Worm (Caenorhabditis elegans) whole organism, L4 larva: Measurements from ENCODE around the gene ccr-4.

ENCODE experiments used
- F10B5.3 ChIP-seq: sonication (generic microtip); optimal IDR thresholded peaks from 2 replicates; lab custom pipeline; 2016; ENCODE audit warnings: mild to moderate bottlenecking, missing genetic modification characterization, missing compliant biosample characterization
- F26F4.8 ChIP-seq: fragments of 200-800 bp; sonication (Bioruptor generic); conservative IDR thresholded peaks from 2 replicates; pipeline ENCODE4 v1.3.6; 2022; ENCODE audit warnings: missing genetic modification characterization, missing compliant biosample characterization
- F37D6.2 ChIP-seq: sonication (generic microtip); optimal IDR thresholded peaks from 2 replicates; lab custom pipeline; 2016; ENCODE audit warnings: mild to moderate bottlenecking, missing genetic modification characterization, missing compliant biosample characterization
- Y5F2A.4 ChIP-seq: fragments of 200-800 bp; sonication (Bioruptor generic); optimal IDR thresholded peaks from 2 replicates; lab custom pipeline; 2018; ENCODE audit warnings: mild to moderate bottlenecking, missing genetic modification characterization, missing compliant biosample characterization
- ZK337.2 ChIP-seq: fragments of 200-800 bp; sonication (Bioruptor generic); IDR thresholded peaks from 2 replicates; pipeline ENCODE4 v1.3.6; 2022; ENCODE audit warnings: missing genetic modification reagents, missing genetic modification characterization, missing compliant biosample characterization
- aha-1 ChIP-seq: fragments of 150-350 bp; peaks from one replicate; lab custom pipeline; 2014; ENCODE audit warnings: missing biosample characterization, missing genetic modification characterization
- aly-2 ChIP-seq: sonication (generic microtip); optimal IDR thresholded peaks from 2 replicates; lab custom pipeline; 2018; ENCODE audit warnings: missing biosample characterization, missing genetic modification characterization
- ama-1 ChIP-seq: fragments of 150-350 bp; optimal IDR thresholded peaks from 2 replicates; lab custom pipeline; 2014; ENCODE audit warnings: inconsistent platforms, mixed read lengths
- attf-4 ChIP-seq: sonication (generic microtip); optimal IDR thresholded peaks from 3 replicates; lab custom pipeline; 2017; ENCODE audit warnings: missing biosample characterization, missing genetic modification characterization
- ceh-20 ChIP-seq: fragments of 200-800 bp; sonication (Bioruptor generic); IDR thresholded peaks from 2 replicates; pipeline ENCODE4 v1.3.6; 2022; ENCODE audit warnings: missing genetic modification reagents, missing genetic modification characterization, missing compliant biosample characterization
- ceh-62 ChIP-seq: sonication (generic microtip); optimal IDR thresholded peaks from 2 replicates; lab custom pipeline; 2017; ENCODE audit warnings: missing biosample characterization, missing genetic modification characterization
- cey-2 ChIP-seq: sonication (generic microtip); optimal IDR thresholded peaks from 3 replicates; lab custom pipeline; 2017; ENCODE audit warnings: missing genetic modification characterization, mild to moderate bottlenecking, missing compliant biosample characterization, antibody characterized with exemption, borderline replicate concordance; ENCODE audit not compliant: insufficient read depth
- daf-12 ChIP-seq: fragments of 150-350 bp; optimal IDR thresholded peaks from 2 replicates; lab custom pipeline; 2014; ENCODE audit warnings: missing biosample characterization, missing genetic modification reagents, missing genetic modification characterization
- daf-16 ChIP-seq, 3 experiments: sonication (generic microtip); optimal IDR thresholded peaks; 2 replicates each; lab custom pipeline; 2016 to 2017; ENCODE audit warnings: missing genetic modification characterization in 3 of 3, missing genetic modification reagents in 3 of 3, mild to moderate bottlenecking in 2 of 3, missing compliant biosample characterization in 2 of 3, missing biosample characterization in 1 of 3, moderate library complexity in 1 of 3
- dmd-8 ChIP-seq: fragments of 200-800 bp; sonication (Bioruptor generic); IDR thresholded peaks from 2 replicates; pipeline ENCODE4 v1.3.6; 2022; ENCODE audit warnings: missing genetic modification characterization, missing compliant biosample characterization
- dmd-9 ChIP-seq: fragments of 200-800 bp; sonication (Bioruptor generic); IDR thresholded peaks from 2 replicates; pipeline ENCODE4 v1.3.6; 2022; ENCODE audit warnings: missing genetic modification reagents, missing genetic modification characterization, missing compliant biosample characterization
- dve-1 ChIP-seq: sonication (generic microtip); optimal IDR thresholded peaks from 2 replicates; lab custom pipeline; 2017; ENCODE audit warnings: antibody characterized with exemption, mild to moderate bottlenecking, missing genetic modification characterization, missing compliant biosample characterization; ENCODE audit not compliant: insufficient read depth
- egl-43 ChIP-seq: fragments of 200-800 bp; sonication (Bioruptor generic); IDR thresholded peaks from 2 replicates; pipeline ENCODE4 v1.3.6; 2022; ENCODE audit warnings: missing genetic modification reagents, missing genetic modification characterization, missing compliant biosample characterization
- fos-1 ChIP-seq: fragments of 150-350 bp; optimal IDR thresholded peaks from 2 replicates; lab custom pipeline; 2014; ENCODE audit warnings: missing biosample characterization, missing genetic modification characterization
- hif-1 ChIP-seq, 2 experiments: sonication (generic microtip); optimal IDR thresholded peaks; 2 replicates each; lab custom pipeline; 2016 to 2017; ENCODE audit warnings: missing compliant biosample characterization in 2 of 2, missing genetic modification characterization in 2 of 2, missing genetic modification reagents in 2 of 2, missing genotype in 2 of 2, mild to moderate bottlenecking in 1 of 2
- hlh-30 ChIP-seq: sonication (generic microtip); optimal IDR thresholded peaks from 2 replicates; lab custom pipeline; 2017; ENCODE audit warnings: antibody characterized with exemption, mild to moderate bottlenecking, missing genetic modification characterization, missing compliant biosample characterization; ENCODE audit not compliant: insufficient read depth
- hmg-1.1 ChIP-seq: fragments of 200-800 bp; sonication (Bioruptor generic); IDR thresholded peaks from 2 replicates; pipeline ENCODE4 v1.3.6; 2022; ENCODE audit warnings: missing genetic modification reagents, missing genetic modification characterization, missing compliant biosample characterization
- jun-1 ChIP-seq: fragments of 150-350 bp; optimal IDR thresholded peaks from 2 replicates; lab custom pipeline; 2014; ENCODE audit warnings: missing biosample characterization, missing genetic modification reagents, missing genetic modification characterization
- lim-7 ChIP-seq: fragments of 200-800 bp; sonication (Bioruptor generic); IDR thresholded peaks from 2 replicates; pipeline ENCODE4 v1.3.6; 2022; ENCODE audit warnings: missing genetic modification characterization, missing compliant biosample characterization
- lin-15B ChIP-seq: fragments of 150-350 bp; sonication (generic microtip); optimal IDR thresholded peaks from 3 replicates; lab custom pipeline; 2014; ENCODE audit warnings: missing biosample characterization, missing genetic modification characterization
- lir-3 ChIP-seq: sonication (generic microtip); optimal IDR thresholded peaks from 2 replicates; lab custom pipeline; 2016; ENCODE audit warnings: mild to moderate bottlenecking, missing genetic modification characterization, missing compliant biosample characterization
- madf-5 ChIP-seq, 2 experiments: fragments of 200-800 bp; sonication (Bioruptor generic); IDR thresholded peaks; 2 replicates each; pipeline ENCODE4 v1.3.6; 2022; ENCODE audit warnings: missing compliant biosample characterization in 2 of 2, missing genetic modification characterization in 2 of 2
- madf-9 ChIP-seq: fragments of 200-800 bp; sonication (Bioruptor generic); conservative IDR thresholded peaks from 2 replicates; pipeline ENCODE4 v1.3.6; 2022; ENCODE audit warnings: missing genetic modification reagents, missing genetic modification characterization, missing compliant biosample characterization
- mdl-1 ChIP-seq, 2 experiments: fragments of 150-350 bp in 1 of 2; sonication (generic microtip) in 1 of 2; optimal IDR thresholded peaks; 2 replicates each; lab custom pipeline; 2014 to 2017; ENCODE audit warnings: missing biosample characterization in 2 of 2, missing genetic modification characterization in 2 of 2
- mep-1 ChIP-seq: fragments of 150-350 bp; sonication (generic microtip); optimal IDR thresholded peaks from 3 replicates; lab custom pipeline; 2014; ENCODE audit warnings: missing biosample characterization, missing genetic modification characterization
- mes-2 ChIP-seq: sonication (generic microtip); optimal IDR thresholded peaks from 2 replicates; lab custom pipeline; 2016; ENCODE audit warnings: missing genotype, mild to moderate bottlenecking, missing genetic modification characterization, missing compliant biosample characterization; ENCODE audit not compliant: poor library complexity, severe bottlenecking
- nhr-102 ChIP-seq: sonication (generic microtip); optimal IDR thresholded peaks from 2 replicates; lab custom pipeline; 2016; ENCODE audit warnings: mild to moderate bottlenecking, missing genetic modification characterization, moderate library complexity, missing compliant biosample characterization
- nhr-41 ChIP-seq: fragments of 200-800 bp; sonication (Bioruptor generic); IDR thresholded peaks from 2 replicates; pipeline ENCODE4 v1.3.6; 2022; ENCODE audit warnings: missing genetic modification reagents, missing genetic modification characterization, missing compliant biosample characterization
- nhr-42 ChIP-seq: fragments of 200-800 bp; sonication (Bioruptor generic); IDR thresholded peaks from 2 replicates; pipeline ENCODE4 v1.3.6; 2022; ENCODE audit warnings: missing genetic modification characterization, missing compliant biosample characterization
- nhr-48 ChIP-seq: sonication (generic microtip); optimal IDR thresholded peaks from 2 replicates; lab custom pipeline; 2016; ENCODE audit warnings: mild to moderate bottlenecking, missing genetic modification characterization, missing compliant biosample characterization
- pha-4 ChIP-seq, 2 experiments: fragments of 150-350 bp in 1 of 2; fragments of 200-800 bp in 1 of 2; sonication (Bioruptor generic) in 1 of 2; IDR thresholded peaks in 1 of 2; optimal IDR thresholded peaks in 1 of 2; 2 replicates each; pipeline versions ENCODE4 v1.3.6 to Lab custom; 2014 to 2022; ENCODE audit warnings: missing genetic modification characterization in 2 of 2, missing genetic modification reagents in 2 of 2, missing biosample characterization in 1 of 2, missing compliant biosample characterization in 1 of 2
- php-3 ChIP-seq: fragments of 200-800 bp; sonication (Bioruptor generic); IDR thresholded peaks from 2 replicates; pipeline ENCODE4 v1.3.6; 2022; ENCODE audit warnings: missing genetic modification reagents, missing genetic modification characterization, missing compliant biosample characterization
- saeg-2 ChIP-seq: fragments of 200-800 bp; sonication (Bioruptor generic); IDR thresholded peaks from 2 replicates; pipeline ENCODE4 v1.3.6; 2022; ENCODE audit warnings: missing genetic modification reagents, missing genetic modification characterization, missing compliant biosample characterization
- set-16 ChIP-seq: fragments of 200-800 bp; sonication (Bioruptor generic); IDR thresholded peaks from 2 replicates; pipeline ENCODE4 v1.3.6; 2022; ENCODE audit warnings: missing genetic modification reagents, missing genetic modification characterization, missing compliant biosample characterization
- skn-1 ChIP-seq: fragments of 150-350 bp; optimal IDR thresholded peaks from 2 replicates; lab custom pipeline; 2014; ENCODE audit warnings: missing biosample characterization, missing genetic modification characterization
- spr-3 ChIP-seq: fragments of 200-800 bp; sonication (Bioruptor generic); optimal IDR thresholded peaks from 2 replicates; lab custom pipeline; 2018; ENCODE audit warnings: mild to moderate bottlenecking, missing genetic modification characterization, missing compliant biosample characterization
- tag-97 ChIP-seq: fragments of 200-800 bp; sonication (Bioruptor generic); IDR thresholded peaks from 2 replicates; pipeline ENCODE4 v1.3.6; 2022; ENCODE audit warnings: missing genetic modification characterization, missing compliant biosample characterization
- unc-130 ChIP-seq: sonication (generic microtip); optimal IDR thresholded peaks from 2 replicates; lab custom pipeline; 2016; ENCODE audit warnings: missing genetic modification reagents, missing genetic modification characterization, missing compliant biosample characterization
- zfp-3 ChIP-seq: fragments of 200-800 bp; sonication (Bioruptor generic); conservative IDR thresholded peaks from 2 replicates; pipeline ENCODE4 v1.3.6; 2022; ENCODE audit warnings: missing genetic modification reagents, missing genetic modification characterization, missing compliant biosample characterization
- zip-11 ChIP-seq: fragments of 200-800 bp; sonication (Bioruptor generic); IDR thresholded peaks from 2 replicates; pipeline ENCODE4 v1.3.6; 2022; ENCODE audit warnings: missing genetic modification characterization, missing compliant biosample characterization
- zip-2 ChIP-seq: fragments of 150-350 bp; optimal IDR thresholded peaks from 2 replicates; lab custom pipeline; 2014; ENCODE audit warnings: missing biosample characterization, missing genetic modification characterization
- ztf-7 ChIP-seq: fragments of 150-350 bp; optimal IDR thresholded peaks from 2 replicates; lab custom pipeline; 2014; ENCODE audit warnings: missing biosample characterization, missing genetic modification characterization

ccr-4 gene

DNA sequence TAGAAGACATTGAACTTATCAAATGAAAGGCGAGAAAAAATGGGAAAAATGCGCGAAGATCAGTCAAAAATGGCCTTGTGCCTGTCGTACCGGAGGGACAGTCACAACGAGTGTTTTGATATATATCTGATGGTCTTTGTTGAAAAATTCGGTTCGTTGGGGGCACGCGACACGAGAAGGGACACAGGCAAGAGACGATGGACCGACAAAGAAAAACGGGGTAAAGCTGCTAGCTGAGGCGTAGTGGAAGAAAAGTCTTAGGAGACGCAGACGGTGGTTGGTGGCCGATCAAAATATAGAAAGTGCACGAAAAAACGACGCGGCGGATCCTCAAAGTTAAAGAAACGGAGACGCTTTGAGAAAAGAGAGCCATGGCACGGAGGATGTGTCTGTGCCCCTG, 26.1 kb upstream of the ccr-4 start (continued):
- TF ChIP-seq mdl-1 (tag; optimal IDR thresholded peaks at IDR 0.05; lab: Kevin White, UChicago) (peak in 1 of 2 experiments; percentile 26), madf-5 (GFP tag; IDR thresholded peaks at IDR 0.05; lab: Robert Waterston, UW) (no peak), set-16 (GFP tag; lab: Robert Waterston, UW) (no peak), hlh-30 (peak; percentile 63), ceh-62 (tag; lab: Kevin White, UChicago) (no peak), aha-1 (tag; lab: Kevin White, UChicago) (no peak), mes-2 (tag; lab: Kevin White, UChicago) (no peak), daf-12 (tag; lab: Kevin White, UChicago) (no peak), jun-1 (tag; lab: Kevin White, UChicago) (no peak), php-3 (GFP tag; lab: Robert Waterston, UW) (no peak), ceh-20 (GFP tag; lab: Robert Waterston, UW) (no peak), fos-1 (tag; lab: Kevin White, UChicago) (no peak), skn-1 (tag; lab: Kevin White, UChicago) (no peak), Y5F2A.4 (no peak), daf-16 (GFP tag; optimal IDR thresholded peaks at IDR 0.05; lab: Kevin White, UChicago) (peak in 1 of 2 experiments; percentile 42), daf-16 (tag; optimal IDR thresholded peaks at IDR 0.05; lab: Kevin White, UChicago) (no peak), tag-97 (no peak), spr-3 (no peak), F10B5.3 (no peak), lim-7 (no peak), ztf-7 (no peak), aly-2 (no peak), dmd-9 (GFP tag; lab: Robert Waterston, UW) (0 out of 2 replicates have a peak, but pooled peaks have one; percentile 10), zfp-3 (GFP tag; lab: Robert Waterston, UW) (no peak), madf-9 (GFP tag; lab: Robert Waterston, UW) (no peak), dve-1 (tag; lab: Kevin White, UChicago) (no peak), nhr-48 (tag; lab: Kevin White, UChicago) (no peak), zip-2 (tag; lab: Kevin White, UChicago) (no peak), dmd-8 (no peak), zip-11 (GFP tag; lab: Robert Waterston, UW) (no peak), pha-4 (GFP tag; IDR thresholded peaks at IDR 0.05; lab: Robert Waterston, UW) (no peak), pha-4 (tag; optimal IDR thresholded peaks at IDR 0.05; lab: Kevin White, UChicago) (no peak), unc-130 (GFP tag; lab: Kevin White, UChicago) (no peak), hmg-1.1 (GFP tag; lab: Robert Waterston, UW) (peak; percentile 54; the same call in 1 of the 2 replicates), mep-1 (no peak), egl-43 (GFP tag; lab: Robert Waterston, UW) (no peak), lir-3 (tag; lab: Kevin White, UChicago) (no peak), nhr-102 (tag; lab: Kevin White, UChicago) (no peak), ama-1 (no peak), ZK337.2 (GFP tag; lab: Robert Waterston, UW) (no peak), lin-15B (no peak), cey-2 (tag; lab: Kevin White, UChicago) (no peak), F26F4.8 (GFP tag; lab: Robert Waterston, UW) (no peak), F37D6.2 (tag; lab: Kevin White, UChicago) (no peak), nhr-41 (GFP tag; lab: Robert Waterston, UW) (no peak), hif-1 (tag; optimal IDR thresholded peaks at IDR 0.05; lab: Kevin White, UChicago) (peak in 1 of 2 experiments; percentile 28), nhr-42 (GFP tag; lab: Robert Waterston, UW) (no peak), saeg-2 (no peak), attf-4 (tag; lab: Kevin White, UChicago) (no peak)
